Worm (Caenorhabditis elegans) whole organism, early embryonic: ENCODE results near the gene pho-8.

Experiments
- B0310.2 ChIP-seq: sonication (generic microtip); optimal IDR thresholded peaks from 2 replicates; lab custom pipeline; 2016; ENCODE audit warnings: mild to moderate bottlenecking, missing genetic modification characterization, missing compliant biosample characterization
- F13C5.2 ChIP-seq: sonication (generic microtip); optimal IDR thresholded peaks from 2 replicates; lab custom pipeline; 2017; ENCODE audit warnings: mild to moderate bottlenecking, missing genetic modification characterization, inconsistent platforms, missing compliant biosample characterization
- aly-1 ChIP-seq: sonication (generic microtip); optimal IDR thresholded peaks from 2 replicates; lab custom pipeline; 2016; ENCODE audit warnings: missing genetic modification characterization, missing compliant biosample characterization
- ama-1 ChIP-seq: fragments of 150-350 bp; optimal IDR thresholded peaks from 2 replicates; lab custom pipeline; 2014
- ceh-13 ChIP-seq: fragments of 200-800 bp; sonication (Bioruptor generic); optimal IDR thresholded peaks from 2 replicates; lab custom pipeline; 2018; ENCODE audit warnings: mild to moderate bottlenecking, missing genetic modification characterization, missing compliant biosample characterization
- ceh-36 ChIP-seq: sonication (generic microtip); optimal IDR thresholded peaks from 2 replicates; lab custom pipeline; 2016; ENCODE audit warnings: missing genetic modification characterization, inconsistent platforms, missing compliant biosample characterization
- ets-7 ChIP-seq: sonication (generic microtip); optimal IDR thresholded peaks from 2 replicates; lab custom pipeline; 2016; ENCODE audit warnings: missing genotype, missing genetic modification characterization, missing compliant biosample characterization
- flt-1 ChIP-seq: fragments of 200-800 bp; sonication (Bioruptor generic); IDR thresholded peaks from 2 replicates; pipeline ENCODE4 v1.3.6; 2022; ENCODE audit warnings: missing genetic modification characterization, missing compliant biosample characterization
- hmbx-1 ChIP-seq: sonication (generic microtip); optimal IDR thresholded peaks from 2 replicates; lab custom pipeline; 2016; ENCODE audit warnings: mild to moderate bottlenecking, missing genetic modification characterization, missing compliant biosample characterization
- hmg-4 ChIP-seq: fragments of 200-800 bp; sonication (Bioruptor generic); optimal IDR thresholded peaks from 2 replicates; lab custom pipeline; 2018; ENCODE audit warnings: mild to moderate bottlenecking, missing genetic modification characterization, missing compliant biosample characterization
- hnd-1 ChIP-seq: sonication (generic microtip); optimal IDR thresholded peaks from 2 replicates; lab custom pipeline; 2016; ENCODE audit warnings: missing genetic modification characterization, missing compliant biosample characterization
- pes-1 ChIP-seq: fragments of 200-800 bp; sonication (Bioruptor generic); IDR thresholded peaks from 2 replicates; pipeline ENCODE4 v1.3.6; 2022; ENCODE audit warnings: missing genetic modification reagents, missing genetic modification characterization, missing compliant biosample characterization
- scrt-1 ChIP-seq: fragments of 200-800 bp; sonication (Bioruptor generic); IDR thresholded peaks from 2 replicates; pipeline ENCODE4 v1.3.6; 2022; ENCODE audit warnings: missing genetic modification characterization, missing compliant biosample characterization
- sea-1 ChIP-seq: fragments of 200-800 bp; sonication (Bioruptor generic); conservative IDR thresholded peaks from 2 replicates; pipeline ENCODE4 v1.3.6; 2022; ENCODE audit warnings: missing genetic modification characterization, missing compliant biosample characterization
- tbx-11 ChIP-seq: fragments of 200-800 bp; sonication (Bioruptor generic); IDR thresholded peaks from 2 replicates; pipeline ENCODE4 v1.3.6; 2022; ENCODE audit warnings: missing genetic modification characterization, missing compliant biosample characterization
- tbx-37 ChIP-seq: fragments of 200-800 bp; sonication (Bioruptor generic); conservative IDR thresholded peaks from 2 replicates; pipeline ENCODE4 v1.3.6; 2022; ENCODE audit warnings: missing genetic modification reagents, missing genetic modification characterization, missing compliant biosample characterization
- tra-4 ChIP-seq: sonication (generic microtip); optimal IDR thresholded peaks from 2 replicates; lab custom pipeline; 2017; ENCODE audit warnings: missing genetic modification characterization, missing compliant biosample characterization

The pho-8 gene

DNA sequence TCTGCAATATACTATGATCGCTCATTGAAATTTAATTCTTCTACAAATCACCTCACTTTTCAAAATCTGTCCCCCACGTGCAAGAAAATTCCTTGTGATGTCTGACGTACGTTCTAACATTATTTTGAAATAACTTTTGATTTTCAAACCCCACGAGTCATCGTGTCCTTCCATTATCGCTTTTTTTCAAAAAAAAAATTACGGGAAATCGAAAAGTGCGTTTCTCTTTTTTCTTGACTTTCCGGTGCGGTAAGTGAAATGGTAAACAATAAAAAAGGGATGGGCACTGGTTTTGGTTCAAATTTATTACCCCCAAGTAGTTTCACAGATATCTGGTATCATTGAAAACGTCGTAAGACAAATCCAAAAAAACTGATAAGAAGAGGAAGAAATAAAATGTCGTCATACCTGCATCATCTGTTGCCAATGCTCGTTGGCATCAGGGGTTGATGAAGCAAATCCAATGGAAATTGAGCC, 29.9 kb upstream of the pho-8 start:
- no peak for TF ChIP-seq hmbx-1
- no peak for TF ChIP-seq scrt-1 (GFP tag; lab: Robert Waterston, UW)
- no peak for TF ChIP-seq ceh-36 (tag; lab: Kevin White, UChicago)
- no peak for TF ChIP-seq hnd-1 (tag; lab: Kevin White, UChicago)
- no peak for TF ChIP-seq pes-1
- TF ChIP-seq tbx-37 (GFP tag; lab: Robert Waterston, UW), result no peak
- no peak for TF ChIP-seq ets-7 (tag; lab: Kevin White, UChicago)
- TF ChIP-seq flt-1 (GFP tag; lab: Robert Waterston, UW), result no peak

DNA sequence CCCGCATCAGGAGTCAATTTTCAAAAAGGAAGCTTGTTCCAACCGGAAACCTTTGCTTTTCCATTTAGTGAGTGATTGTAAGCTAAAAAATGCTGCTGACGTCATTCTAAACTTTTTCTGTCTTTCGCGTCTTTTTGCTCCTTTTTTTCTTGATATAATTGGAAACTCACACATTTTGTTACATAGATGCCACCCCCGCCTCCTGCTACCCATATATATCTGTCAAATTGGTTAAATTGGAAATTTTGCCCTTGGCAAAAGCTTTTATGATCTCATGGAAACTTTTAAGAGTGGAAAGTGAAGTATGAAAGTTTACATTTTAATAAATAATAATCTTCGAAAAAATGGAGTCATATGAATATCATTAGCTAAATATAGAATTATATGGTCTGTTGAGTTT, 23.5 kb upstream of the pho-8 start:
- TF ChIP-seq B0310.2 (tag; lab: Kevin White, UChicago) (no peak), hmg-4 (GFP tag; lab: Kevin White, UChicago) (no peak), aly-1 (tag; lab: Kevin White, UChicago) (no peak), ceh-36 (tag; lab: Kevin White, UChicago) (no peak), flt-1 (GFP tag; lab: Robert Waterston, UW) (no peak), ets-7 (tag; lab: Kevin White, UChicago) (no peak), pes-1 (no peak), tra-4 (tag; lab: Kevin White, UChicago) (no peak), ama-1 (lab: Kevin White, UChicago) (no peak), F13C5.2 (tag; lab: Kevin White, UChicago) (no peak), hmbx-1 (no peak), hnd-1 (tag; lab: Kevin White, UChicago) (no peak)

DNA sequence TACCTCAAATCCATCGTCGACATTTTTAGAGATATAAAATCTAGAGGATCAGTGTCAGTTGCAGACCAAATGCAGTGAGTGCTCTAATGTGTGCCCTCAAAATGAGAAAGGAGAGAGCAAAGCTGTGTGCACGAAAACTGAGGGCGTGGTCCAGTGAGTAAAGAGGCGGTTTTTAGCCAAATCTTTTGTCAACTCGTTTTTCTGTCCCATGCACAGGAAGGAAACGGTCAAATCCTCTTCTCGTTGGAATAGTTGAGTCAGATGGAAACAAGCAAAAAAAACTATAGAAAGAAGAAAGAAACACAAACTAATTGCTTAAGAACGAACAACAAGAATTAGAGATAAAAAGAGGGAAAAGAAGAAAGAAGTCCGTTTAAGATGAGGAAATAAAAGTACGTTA, 21.5 kb upstream of the pho-8 start, which contains the start of gene D2023.3:
D2023.3 (minus strand) TSS at position 101 of the 400 bp plus-strand sequence.
- TF ChIP-seq ets-7 (tag; lab: Kevin White, UChicago) (no peak), ceh-13 (GFP tag; lab: Kevin White, UChicago) (no peak), hmbx-1 (no peak), hnd-1 (tag; lab: Kevin White, UChicago) (no peak), flt-1 (GFP tag; lab: Robert Waterston, UW) (no peak), B0310.2 (tag; lab: Kevin White, UChicago) (no peak), tbx-11 (GFP tag; lab: Robert Waterston, UW) (no peak), tbx-37 (GFP tag; lab: Robert Waterston, UW) (no peak), ceh-36 (tag; lab: Kevin White, UChicago) (no peak), aly-1 (tag; lab: Kevin White, UChicago) (no peak), ama-1 (lab: Kevin White, UChicago) (no peak), F13C5.2 (tag; lab: Kevin White, UChicago) (no peak), hmg-4 (GFP tag; lab: Kevin White, UChicago) (no peak)

DNA sequence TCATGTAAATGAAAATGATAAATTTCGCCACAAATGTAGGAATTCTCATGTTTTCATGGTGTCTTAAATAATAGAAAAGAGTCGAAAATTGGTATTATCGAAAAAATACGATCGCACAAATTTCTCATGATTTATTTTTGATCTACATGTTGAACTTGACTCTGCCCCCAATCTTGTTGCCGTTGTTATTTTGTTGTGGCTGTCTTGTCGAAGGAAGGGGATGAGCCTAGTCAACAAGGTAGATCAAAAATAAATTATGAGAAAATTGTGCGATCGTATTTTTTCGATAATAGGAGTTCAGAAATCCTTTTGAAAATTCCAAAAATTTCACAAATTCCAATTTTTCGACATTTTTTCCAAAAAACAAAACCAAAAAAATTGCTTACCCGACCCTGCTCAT, 17.9 kb upstream of the pho-8 start:
- TF ChIP-seq hmg-4 (GFP tag; lab: Kevin White, UChicago), result no peak
- TF ChIP-seq aly-1 (tag; lab: Kevin White, UChicago), result no peak
- TF ChIP-seq ceh-13 (GFP tag; lab: Kevin White, UChicago), result no peak

DNA sequence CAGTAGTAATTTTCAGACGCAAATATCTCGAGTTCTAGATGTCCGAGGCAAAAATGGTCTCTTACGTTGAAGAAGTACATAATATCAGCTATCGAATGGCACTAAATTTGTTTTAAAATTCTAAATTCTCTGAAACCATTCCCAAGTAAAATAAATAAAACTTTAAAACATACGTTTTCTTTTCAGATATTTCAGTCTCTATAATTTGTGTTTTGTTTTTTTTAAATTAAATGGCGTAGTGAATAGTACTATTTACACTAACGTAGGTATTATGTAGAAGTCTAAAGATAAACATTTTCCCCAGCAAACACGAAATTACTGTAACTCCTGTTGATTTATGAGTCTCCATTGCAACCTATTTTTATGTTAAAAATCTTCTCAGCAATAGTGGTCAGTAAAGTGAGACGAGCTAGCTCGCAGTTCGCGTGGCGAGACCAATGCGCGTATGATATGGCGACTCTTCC, 16.1 kb upstream of the pho-8 start:
- no peak for TF ChIP-seq hmbx-1
- no peak for TF ChIP-seq ets-7 (tag; lab: Kevin White, UChicago)
- no peak for TF ChIP-seq hmg-4 (GFP tag; lab: Kevin White, UChicago)
- TF ChIP-seq tbx-37 (GFP tag; lab: Robert Waterston, UW), result no peak
- no peak for TF ChIP-seq tra-4 (tag; lab: Kevin White, UChicago)
- no peak for TF ChIP-seq F13C5.2 (tag; lab: Kevin White, UChicago)
- no peak for TF ChIP-seq tbx-11 (GFP tag; lab: Robert Waterston, UW)
- TF ChIP-seq B0310.2 (tag; lab: Kevin White, UChicago), result no peak
- no peak for TF ChIP-seq hnd-1 (tag; lab: Kevin White, UChicago)
- no peak for TF ChIP-seq aly-1 (tag; lab: Kevin White, UChicago)
- no peak for TF ChIP-seq ceh-36 (tag; lab: Kevin White, UChicago)
- TF ChIP-seq flt-1 (GFP tag; lab: Robert Waterston, UW), result no peak

DNA sequence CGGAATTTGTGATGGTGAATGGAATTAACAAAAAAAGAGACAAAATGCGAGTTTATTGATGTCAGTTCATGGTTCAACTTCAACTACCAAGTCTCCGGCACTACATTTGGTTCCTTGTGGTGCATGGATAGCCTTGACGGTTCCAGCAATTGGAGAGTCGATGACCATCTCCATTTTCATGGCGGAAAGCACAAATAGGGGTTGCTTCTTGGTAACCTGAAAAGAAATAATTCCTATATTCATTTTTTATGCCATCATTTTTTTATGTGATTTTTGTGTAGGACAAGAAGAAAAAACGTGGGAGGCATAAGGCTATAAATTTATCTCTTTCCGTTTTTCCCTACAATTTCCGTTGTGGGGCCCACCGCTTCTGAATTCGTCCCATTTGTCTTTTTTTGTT, 15.4 kb upstream of the pho-8 start:
- TF ChIP-seq tbx-11 (GFP tag; lab: Robert Waterston, UW) (no peak), scrt-1 (GFP tag; lab: Robert Waterston, UW) (no peak), sea-1 (GFP tag; lab: Robert Waterston, UW) (no peak), ama-1 (lab: Kevin White, UChicago) (no peak), ets-7 (tag; lab: Kevin White, UChicago) (no peak)

DNA sequence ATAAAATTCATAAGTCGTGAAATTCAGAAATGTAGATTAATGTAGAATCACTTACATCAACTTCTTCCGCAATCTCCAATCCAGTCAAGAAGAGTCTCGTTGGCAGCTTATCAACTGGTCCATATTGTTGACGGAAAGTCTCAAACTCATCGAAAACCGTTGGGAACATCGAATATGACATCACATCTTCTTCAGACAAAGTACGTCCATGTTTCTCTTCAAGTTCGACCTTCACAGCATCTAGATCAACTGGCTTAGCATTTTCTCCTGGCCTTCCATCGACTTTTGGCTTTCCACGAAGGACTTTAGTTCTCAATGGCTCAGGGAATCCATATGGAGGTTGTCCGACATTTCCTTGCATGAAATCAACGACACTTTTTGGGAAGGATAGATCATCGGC, 14.6 kb upstream of the pho-8 start:
- no peak for TF ChIP-seq hmbx-1
- no peak for TF ChIP-seq aly-1 (tag; lab: Kevin White, UChicago)
- TF ChIP-seq B0310.2 (tag; lab: Kevin White, UChicago), result no peak
- no peak for TF ChIP-seq scrt-1 (GFP tag; lab: Robert Waterston, UW)
- no peak for TF ChIP-seq hnd-1 (tag; lab: Kevin White, UChicago)
- no peak for TF ChIP-seq ceh-13 (GFP tag; lab: Kevin White, UChicago)
- TF ChIP-seq tra-4 (tag; lab: Kevin White, UChicago), result no peak
- TF ChIP-seq tbx-11 (GFP tag; lab: Robert Waterston, UW), result no peak
- TF ChIP-seq ceh-36 (tag; lab: Kevin White, UChicago), result no peak

DNA sequence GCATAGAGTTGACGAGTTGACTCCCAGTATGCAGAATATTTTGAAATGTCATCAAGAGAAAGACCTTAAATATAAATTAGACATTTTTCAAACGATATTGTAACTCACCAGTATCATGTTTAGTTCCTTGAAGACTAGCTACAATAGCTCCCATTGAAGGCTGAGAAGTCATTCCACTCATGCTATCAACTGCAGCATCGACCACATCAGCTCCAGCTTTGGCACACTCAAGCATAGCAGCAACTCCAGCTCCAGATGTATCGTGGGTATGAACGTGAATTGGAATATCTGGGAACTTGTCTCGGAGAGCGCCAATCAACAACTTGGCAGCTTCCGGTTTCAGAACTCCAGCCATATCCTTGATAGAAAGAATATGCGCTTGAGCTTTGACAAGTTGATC, 14.0 kb upstream of the pho-8 start:
- no peak for TF ChIP-seq tra-4 (tag; lab: Kevin White, UChicago)
- TF ChIP-seq ama-1 (lab: Kevin White, UChicago), result no peak
- no peak for TF ChIP-seq ceh-36 (tag; lab: Kevin White, UChicago)
- no peak for TF ChIP-seq scrt-1 (GFP tag; lab: Robert Waterston, UW)
- TF ChIP-seq tbx-37 (GFP tag; lab: Robert Waterston, UW), result no peak
- TF ChIP-seq hnd-1 (tag; lab: Kevin White, UChicago), result no peak
- TF ChIP-seq hmbx-1, result no peak
- TF ChIP-seq ets-7 (tag; lab: Kevin White, UChicago), result no peak
- TF ChIP-seq tbx-11 (GFP tag; lab: Robert Waterston, UW), result no peak
- TF ChIP-seq hmg-4 (GFP tag; lab: Kevin White, UChicago), result no peak
- TF ChIP-seq flt-1 (GFP tag; lab: Robert Waterston, UW), result no peak
- TF ChIP-seq ceh-13 (GFP tag; lab: Kevin White, UChicago), result no peak
- TF ChIP-seq F13C5.2 (tag; lab: Kevin White, UChicago), result no peak
- TF ChIP-seq aly-1 (tag; lab: Kevin White, UChicago), result no peak
- no peak for TF ChIP-seq sea-1 (GFP tag; lab: Robert Waterston, UW)
